Worm (Caenorhabditis elegans): Measurements from ENCODE around the gene K11D12.6.
"Not testable (repeated sequence)": the region's sequence is repeated elsewhere in the genome, so short reads cannot be mapped to it uniquely, and the experiment has no call there.

DNA sequence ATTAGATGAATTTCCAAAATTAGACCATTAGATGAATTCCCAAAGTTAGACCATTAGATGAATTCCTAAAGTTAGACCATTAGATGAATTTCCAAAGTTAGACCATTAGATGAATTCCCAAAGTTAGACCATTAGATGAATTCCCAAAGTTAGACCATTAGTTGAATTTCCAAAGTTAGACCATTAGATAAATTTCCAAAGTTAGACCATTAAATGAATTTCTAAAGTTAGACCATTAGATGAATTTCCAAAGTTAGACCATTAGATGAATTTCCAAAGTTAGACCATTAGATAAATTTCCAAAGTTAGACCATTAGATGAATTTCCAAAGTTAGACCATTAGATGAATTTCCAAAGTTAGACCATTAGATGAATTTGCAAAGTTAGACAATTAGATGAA, 40.4 kb upstream of the K11D12.6 start:
- not testable (repeated sequence) for TF ChIP-seq nhr-11 (tag; optimal IDR thresholded peaks at IDR 0.05); unc-86 (tag; optimal IDR thresholded peaks at IDR 0.05); ceh-19 (GFP tag; optimal IDR thresholded peaks at IDR 0.05); dve-1 (tag; optimal IDR thresholded peaks at IDR 0.05); hlh-6 (tag; optimal IDR thresholded peaks at IDR 0.05); lin-11 (tag; optimal IDR thresholded peaks at IDR 0.05); ceh-22 (tag; optimal IDR thresholded peaks at IDR 0.05); hlh-30 (tag; optimal IDR thresholded peaks at IDR 0.05; ENCODE audit: insufficient read depth)

Data from whole organism, late embryonic.